Fruit fly (Drosophila melanogaster): ENCODE measurements around the gene Srg3.
A peak's percentile ranks its signal among the peaks of the same experiment; 100 is the strongest.

Gene Srg3

dm6 chr3L:9462247-9462769 lies 19.3 kb downstream of the Srg3 start:
- no peak for TF ChIP-seq usp (GFP tag; optimal IDR thresholded peaks at IDR 0.05)
- TF ChIP-seq fru (GFP tag; optimal IDR thresholded peaks at IDR 0.05) = peak; percentile 89
- peak; percentile 26 for TF ChIP-seq dsf (GFP tag; optimal IDR thresholded peaks at IDR 0.05; ENCODE audit: borderline replicate concordance)
- peak; percentile 79 for TF ChIP-seq dmrt93B (GFP tag; optimal IDR thresholded peaks at IDR 0.05)
- no peak for TF ChIP-seq pan (optimal IDR thresholded peaks at IDR 0.05)
- peak; percentile 24 for TF ChIP-seq Jra (GFP tag; optimal IDR thresholded peaks at IDR 0.05)
- TF ChIP-seq CG9705 (GFP tag; optimal IDR thresholded peaks at IDR 0.05) = peak; percentile 81
- TF ChIP-seq tai (GFP tag; optimal IDR thresholded peaks at IDR 0.05) = peak; percentile 61
- TF ChIP-seq Rel (GFP tag; optimal IDR thresholded peaks at IDR 0.05) = no peak
- peak; percentile 61 for TF ChIP-seq Rel (tag; optimal IDR thresholded peaks at IDR 0.05)
- TF ChIP-seq Sp1 (GFP tag; optimal IDR thresholded peaks at IDR 0.05) = peak; percentile 94
- peak; percentile 88 for TF ChIP-seq HLH106 (tag; optimal IDR thresholded peaks at IDR 0.05)
- TF ChIP-seq Hnf4 (GFP tag; optimal IDR thresholded peaks at IDR 0.05) = peak; percentile 62
- peak; percentile 61 for TF ChIP-seq psq (GFP tag; optimal IDR thresholded peaks at IDR 0.05)
- peak; percentile 73 for TF ChIP-seq rgr (GFP tag; optimal IDR thresholded peaks at IDR 0.05)
- no peak for TF ChIP-seq dl (GFP tag; optimal IDR thresholded peaks at IDR 0.05; ENCODE audit: insufficient read depth in 1 of 2, partially characterized antibody in 2 of 2)
- TF ChIP-seq Myc (optimal IDR thresholded peaks at IDR 0.05) = no peak
- peak; percentile 50 for TF ChIP-seq CG32264 (GFP tag; optimal IDR thresholded peaks at IDR 0.05)
- no peak for TF ChIP-seq Abd-B (GFP tag; optimal IDR thresholded peaks at IDR 0.05)
- TF ChIP-seq ey (GFP tag; optimal IDR thresholded peaks at IDR 0.05) = peak; percentile 76
- no peak for TF ChIP-seq GATAd (GFP tag; optimal IDR thresholded peaks at IDR 0.05)
- TF ChIP-seq sv (GFP tag; optimal IDR thresholded peaks at IDR 0.05) = peak; percentile 70
- peak; percentile 89 for TF ChIP-seq woc (GFP tag; optimal IDR thresholded peaks at IDR 0.05)
- peak; percentile 0 to 86 for TF ChIP-seq foxo (GFP tag; optimal IDR thresholded peaks at IDR 0.05)
- no peak for TF ChIP-seq Dfd (GFP tag; optimal IDR thresholded peaks at IDR 0.05)
- peak; percentile 84 for TF ChIP-seq brk (GFP tag; optimal IDR thresholded peaks at IDR 0.05)
- TF ChIP-seq h (GFP tag; optimal IDR thresholded peaks at IDR 0.05) = peak; percentile 89
- peak; percentile 82 for TF ChIP-seq sage (GFP tag; optimal IDR thresholded peaks at IDR 0.05)
- peak; percentile 78 for TF ChIP-seq OdsH (GFP tag; optimal IDR thresholded peaks at IDR 0.05)
- TF ChIP-seq Vsx2 (GFP tag; optimal IDR thresholded peaks at IDR 0.05; ENCODE audit: partially characterized antibody) = no peak
- TF ChIP-seq br (GFP tag; optimal IDR thresholded peaks at IDR 0.05) = peak; percentile 83

dm6 chr3L:9462794-9463193 lies 19.8 kb downstream of the Srg3 start:
- TF ChIP-seq Jra (GFP tag; optimal IDR thresholded peaks at IDR 0.05) = no peak
- TF ChIP-seq lola (GFP tag; optimal IDR thresholded peaks at IDR 0.05) = no peak
- no peak for TF ChIP-seq Abd-B (GFP tag; optimal IDR thresholded peaks at IDR 0.05)
- no peak for TF ChIP-seq woc (GFP tag; optimal IDR thresholded peaks at IDR 0.05)
- TF ChIP-seq Dif (GFP tag; optimal IDR thresholded peaks at IDR 0.05; ENCODE audit: partially characterized antibody) = no peak
- TF ChIP-seq foxo (GFP tag; optimal IDR thresholded peaks at IDR 0.05) = no peak
- no peak for TF ChIP-seq HLH106 (tag; optimal IDR thresholded peaks at IDR 0.05)
- TF ChIP-seq Dfd (GFP tag; optimal IDR thresholded peaks at IDR 0.05) = no peak
- no peak for TF ChIP-seq Sp1 (GFP tag; optimal IDR thresholded peaks at IDR 0.05)
- no peak for TF ChIP-seq psq (GFP tag; optimal IDR thresholded peaks at IDR 0.05)
- no peak for TF ChIP-seq CG9705 (GFP tag; optimal IDR thresholded peaks at IDR 0.05)
- TF ChIP-seq dl (GFP tag; optimal IDR thresholded peaks at IDR 0.05; ENCODE audit: insufficient read depth in 1 of 2, partially characterized antibody in 2 of 2) = no peak
- TF ChIP-seq sv (GFP tag; optimal IDR thresholded peaks at IDR 0.05) = no peak
- TF ChIP-seq rgr (GFP tag; optimal IDR thresholded peaks at IDR 0.05) = no peak
- no peak for TF ChIP-seq Mio (GFP tag; optimal IDR thresholded peaks at IDR 0.05)
- TF ChIP-seq N (GFP tag; optimal IDR thresholded peaks at IDR 0.05) = no peak

- TF ChIP-seq GATAd (GFP tag; optimal IDR thresholded peaks at IDR 0.05) = no peak
Measured at dm6 chr3L:9465652-9466244, 22.7 kb downstream of the Srg3 start.

dm6 chr3L:9466595-9466994 lies 23.6 kb downstream of the Srg3 start:
- TF ChIP-seq brk (GFP tag; optimal IDR thresholded peaks at IDR 0.05) = no peak
- TF ChIP-seq fru (GFP tag; optimal IDR thresholded peaks at IDR 0.05) = peak; percentile 18

All from whole organism, wandering third instar larva.